Worm (Caenorhabditis elegans) whole organism, L4 larva: Measurements from ENCODE around the gene unc-30.

Experiments
- D1046.2 ChIP-seq: fragments of 200-800 bp; sonication (Bioruptor generic); IDR thresholded peaks from 2 replicates; pipeline ENCODE4 v1.3.6; 2022; ENCODE audit warnings: missing genetic modification characterization, missing compliant biosample characterization
- F37D6.2 ChIP-seq: sonication (generic microtip); optimal IDR thresholded peaks from 2 replicates; lab custom pipeline; 2016; ENCODE audit warnings: mild to moderate bottlenecking, missing genetic modification characterization, missing compliant biosample characterization
- F49E8.2 ChIP-seq: sonication (generic microtip); optimal IDR thresholded peaks from 2 replicates; lab custom pipeline; 2016; ENCODE audit warnings: missing compliant biosample characterization, mild to moderate bottlenecking, missing genetic modification characterization, borderline replicate concordance
- T20F7.1 ChIP-seq: fragments of 200-800 bp; sonication (Bioruptor generic); optimal IDR thresholded peaks from 2 replicates; lab custom pipeline; 2018; ENCODE audit warnings: mild to moderate bottlenecking, missing genetic modification characterization, missing compliant biosample characterization
- T26A8.4 ChIP-seq: fragments of 200-800 bp; sonication (Bioruptor generic); IDR thresholded peaks from 2 replicates; pipeline ENCODE4 v1.3.6; 2022; ENCODE audit warnings: missing genetic modification characterization, missing compliant biosample characterization
- ZK337.2 ChIP-seq: fragments of 200-800 bp; sonication (Bioruptor generic); IDR thresholded peaks from 2 replicates; pipeline ENCODE4 v1.3.6; 2022; ENCODE audit warnings: missing genetic modification reagents, missing genetic modification characterization, missing compliant biosample characterization
- ama-1 ChIP-seq: fragments of 150-350 bp; optimal IDR thresholded peaks from 2 replicates; lab custom pipeline; 2014; ENCODE audit warnings: inconsistent platforms, mixed read lengths
- arid-1 ChIP-seq: fragments of 200-800 bp; sonication (Bioruptor generic); conservative IDR thresholded peaks from 2 replicates; pipeline ENCODE4 v1.3.6; 2022; ENCODE audit warnings: missing genetic modification reagents, missing genetic modification characterization, missing compliant biosample characterization
- ceh-28 ChIP-seq: fragments of 150-350 bp; optimal IDR thresholded peaks from 2 replicates; lab custom pipeline; 2014; ENCODE audit warnings: missing biosample characterization, missing genetic modification reagents, missing genetic modification characterization
- ceh-32 ChIP-seq: sonication (generic microtip); optimal IDR thresholded peaks from 2 replicates; lab custom pipeline; 2016; ENCODE audit warnings: mild to moderate bottlenecking, missing genetic modification characterization, missing compliant biosample characterization; ENCODE audit not compliant: poor library complexity
- ctbp-1 ChIP-seq: fragments of 200-800 bp; sonication (Bioruptor generic); IDR thresholded peaks from 2 replicates; pipeline ENCODE4 v1.3.6; 2022; ENCODE audit warnings: missing genetic modification reagents, missing genetic modification characterization, missing compliant biosample characterization
- daf-16 ChIP-seq, 3 experiments: sonication (generic microtip); optimal IDR thresholded peaks; 2 replicates each; lab custom pipeline; 2016 to 2017; ENCODE audit warnings: missing genetic modification characterization in 3 of 3, missing genetic modification reagents in 3 of 3, mild to moderate bottlenecking in 2 of 3, missing compliant biosample characterization in 2 of 3, missing biosample characterization in 1 of 3, moderate library complexity in 1 of 3
- dve-1 ChIP-seq: sonication (generic microtip); optimal IDR thresholded peaks from 2 replicates; lab custom pipeline; 2017; ENCODE audit warnings: antibody characterized with exemption, mild to moderate bottlenecking, missing genetic modification characterization, missing compliant biosample characterization; ENCODE audit not compliant: insufficient read depth
- fkh-10 ChIP-seq: fragments of 150-350 bp; optimal IDR thresholded peaks from 2 replicates; lab custom pipeline; 2014; ENCODE audit warnings: missing biosample characterization, missing genetic modification reagents, missing genetic modification characterization
- gei-8 ChIP-seq: fragments of 200-800 bp; sonication (Bioruptor generic); optimal IDR thresholded peaks from 2 replicates; lab custom pipeline; 2018; ENCODE audit warnings: mild to moderate bottlenecking, missing genetic modification characterization, missing compliant biosample characterization
- hlh-11 ChIP-seq: fragments of 200-800 bp; sonication (Bioruptor generic); optimal IDR thresholded peaks from 2 replicates; lab custom pipeline; 2018; ENCODE audit warnings: mild to moderate bottlenecking, missing genetic modification characterization, missing compliant biosample characterization
- hmg-1.1 ChIP-seq: fragments of 200-800 bp; sonication (Bioruptor generic); IDR thresholded peaks from 2 replicates; pipeline ENCODE4 v1.3.6; 2022; ENCODE audit warnings: missing genetic modification reagents, missing genetic modification characterization, missing compliant biosample characterization
- lin-13 ChIP-seq: fragments of 150-350 bp; optimal IDR thresholded peaks from 2 replicates; lab custom pipeline; 2014; ENCODE audit warnings: missing biosample characterization, missing genetic modification reagents, missing genetic modification characterization
- lin-29 ChIP-seq: fragments of 200-800 bp; sonication (Bioruptor generic); IDR thresholded peaks from 2 replicates; pipeline ENCODE4 v1.3.6; 2022; ENCODE audit warnings: missing genetic modification reagents, missing genetic modification characterization, missing compliant biosample characterization
- lin-38 ChIP-seq: fragments of 200-800 bp; sonication (Bioruptor generic); IDR thresholded peaks from 2 replicates; pipeline ENCODE4 v1.3.6; 2022; ENCODE audit warnings: missing genetic modification reagents, missing genetic modification characterization, missing compliant biosample characterization
- mdt-29 ChIP-seq: fragments of 200-800 bp; sonication (Bioruptor generic); IDR thresholded peaks from 2 replicates; pipeline ENCODE4 v1.3.6; 2022; ENCODE audit warnings: missing genetic modification reagents, missing genetic modification characterization, missing compliant biosample characterization
- mep-1 ChIP-seq: fragments of 150-350 bp; sonication (generic microtip); optimal IDR thresholded peaks from 3 replicates; lab custom pipeline; 2014; ENCODE audit warnings: missing biosample characterization, missing genetic modification characterization
- mxl-3 ChIP-seq: fragments of 200-800 bp; sonication (Bioruptor generic); optimal IDR thresholded peaks from 2 replicates; lab custom pipeline; 2018; ENCODE audit warnings: mild to moderate bottlenecking, missing genetic modification characterization, missing compliant biosample characterization
- nhr-111 ChIP-seq: fragments of 200-800 bp; sonication (Bioruptor generic); optimal IDR thresholded peaks from 2 replicates; lab custom pipeline; 2018; ENCODE audit warnings: mild to moderate bottlenecking, missing genetic modification characterization, missing compliant biosample characterization
- nhr-41 ChIP-seq: fragments of 200-800 bp; sonication (Bioruptor generic); IDR thresholded peaks from 2 replicates; pipeline ENCODE4 v1.3.6; 2022; ENCODE audit warnings: missing genetic modification reagents, missing genetic modification characterization, missing compliant biosample characterization
- nhr-42 ChIP-seq: fragments of 200-800 bp; sonication (Bioruptor generic); IDR thresholded peaks from 2 replicates; pipeline ENCODE4 v1.3.6; 2022; ENCODE audit warnings: missing genetic modification characterization, missing compliant biosample characterization
- nhr-6 ChIP-seq: fragments of 150-350 bp; optimal IDR thresholded peaks from 2 replicates; lab custom pipeline; 2014; ENCODE audit warnings: missing biosample characterization, missing genetic modification characterization
- nhr-76 ChIP-seq: fragments of 150-350 bp; optimal IDR thresholded peaks from 2 replicates; lab custom pipeline; 2014; ENCODE audit warnings: missing biosample characterization, missing genetic modification characterization
- nhr-77 ChIP-seq: fragments of 150-350 bp; optimal IDR thresholded peaks from 2 replicates; lab custom pipeline; 2014; ENCODE audit warnings: missing biosample characterization, missing genetic modification characterization
- pha-4 ChIP-seq, 2 experiments: fragments of 150-350 bp in 1 of 2; fragments of 200-800 bp in 1 of 2; sonication (Bioruptor generic) in 1 of 2; IDR thresholded peaks in 1 of 2; optimal IDR thresholded peaks in 1 of 2; 2 replicates each; pipeline versions ENCODE4 v1.3.6 to Lab custom; 2014 to 2022; ENCODE audit warnings: missing genetic modification characterization in 2 of 2, missing genetic modification reagents in 2 of 2, missing biosample characterization in 1 of 2, missing compliant biosample characterization in 1 of 2
- php-3 ChIP-seq: fragments of 200-800 bp; sonication (Bioruptor generic); IDR thresholded peaks from 2 replicates; pipeline ENCODE4 v1.3.6; 2022; ENCODE audit warnings: missing genetic modification reagents, missing genetic modification characterization, missing compliant biosample characterization
- saeg-2 ChIP-seq: fragments of 200-800 bp; sonication (Bioruptor generic); IDR thresholded peaks from 2 replicates; pipeline ENCODE4 v1.3.6; 2022; ENCODE audit warnings: missing genetic modification reagents, missing genetic modification characterization, missing compliant biosample characterization
- spr-1 ChIP-seq: sonication (generic microtip); optimal IDR thresholded peaks from 2 replicates; lab custom pipeline; 2016; ENCODE audit warnings: mild to moderate bottlenecking, missing genetic modification characterization, missing compliant biosample characterization

Gene unc-30

DNA sequence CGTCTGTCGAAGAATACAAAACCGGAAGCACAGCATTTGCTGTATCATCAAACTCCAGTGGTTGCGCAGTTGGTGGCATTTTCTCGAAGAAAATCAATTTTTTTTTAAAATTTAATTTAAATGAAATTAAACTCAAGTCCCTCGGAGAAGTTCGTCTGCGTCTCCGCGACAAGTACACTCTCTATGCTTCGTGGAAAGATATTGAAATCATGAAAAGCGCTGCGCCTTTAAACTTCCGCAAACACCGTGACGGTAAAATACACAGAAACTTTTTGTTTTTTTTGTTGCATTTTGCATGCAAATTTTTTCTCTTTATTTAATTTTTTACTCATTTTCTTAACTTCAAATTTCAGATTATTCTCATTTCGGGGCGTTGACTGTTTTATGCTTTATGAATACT, 20.1 kb upstream of the unc-30 start, which contains the start of the genes dli-1, tin-9.2 and exos-4.1 (continued):
- TF ChIP-seq mep-1 (tag; lab: Kevin White, UChicago) = peak; percentile 69
- TF ChIP-seq mdt-29 (GFP tag; lab: Robert Waterston, UW) = no peak
- no peak for TF ChIP-seq ZK337.2 (GFP tag; lab: Robert Waterston, UW)
- TF ChIP-seq pha-4 (GFP tag; IDR thresholded peaks at IDR 0.05; lab: Robert Waterston, UW) = 0 out of 2 replicates have a peak, but pooled peaks have one; percentile 33
- no peak for TF ChIP-seq pha-4 (tag; optimal IDR thresholded peaks at IDR 0.05; lab: Kevin White, UChicago)

DNA sequence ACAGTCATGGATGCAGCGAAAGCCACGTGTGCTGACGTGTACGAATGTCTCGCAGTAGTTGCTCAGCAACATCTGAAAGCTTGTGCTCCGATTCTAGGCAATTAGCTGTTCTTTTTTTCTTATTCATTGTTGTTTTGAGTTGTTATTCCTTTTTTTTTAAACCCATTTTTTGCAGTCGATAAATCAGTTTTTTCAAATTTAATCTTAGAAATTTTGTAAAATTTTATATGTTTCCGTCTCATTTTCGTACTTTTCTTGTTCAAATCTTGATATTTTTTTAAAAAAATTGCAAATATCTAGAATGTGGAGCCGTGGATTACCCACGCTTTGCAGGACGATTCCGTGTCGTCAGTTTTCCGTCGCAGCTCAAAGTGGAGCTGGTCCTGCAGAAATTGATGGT, 18.4 kb upstream of the unc-30 start, which contains the start of gene fask-1:
Gene fask-1 (plus strand): TSS at position 301 of the 400 bp plus-strand sequence.
- TF ChIP-seq lin-38 (GFP tag; lab: Robert Waterston, UW) (0 out of 2 replicates have a peak, but pooled peaks have one; percentile 39), arid-1 (no peak)

DNA sequence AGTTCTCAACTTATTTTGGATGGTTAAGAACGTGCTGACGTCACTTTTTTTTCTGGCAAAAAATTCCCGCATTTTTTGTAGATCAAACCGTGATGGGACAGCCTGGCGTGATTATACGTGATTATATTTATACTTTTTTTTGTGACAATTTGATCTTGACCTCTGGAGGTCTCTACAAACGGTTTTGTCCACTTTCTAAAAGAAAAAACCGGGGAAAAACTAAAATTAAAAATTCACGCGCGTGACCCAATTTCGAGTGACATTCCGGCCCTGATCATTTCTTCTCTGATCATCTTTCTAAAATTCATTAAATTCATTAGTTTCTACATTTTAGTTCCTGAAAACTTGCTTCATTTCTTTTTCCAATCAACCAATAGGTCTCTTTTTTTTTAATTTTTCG, 13.9 kb upstream of the unc-30 start, which contains the start of gene rde-11:
Gene rde-11 (plus strand): TSS at position 301 of the 400 bp plus-strand sequence.
- TF ChIP-seq ctbp-1 (GFP tag; lab: Robert Waterston, UW) = no peak
- TF ChIP-seq gei-8 (GFP tag; lab: Kevin White, UChicago) = no peak
- no peak for TF ChIP-seq ceh-28 (tag; lab: Kevin White, UChicago)
- no peak for TF ChIP-seq php-3 (GFP tag; lab: Robert Waterston, UW)
- TF ChIP-seq saeg-2 = no peak
- TF ChIP-seq T26A8.4 (GFP tag; lab: Robert Waterston, UW) = no peak
- no peak for TF ChIP-seq nhr-42 (GFP tag; lab: Robert Waterston, UW)
- TF ChIP-seq daf-16 (GFP tag; optimal IDR thresholded peaks at IDR 0.05; lab: Kevin White, UChicago) = no peak
- no peak for TF ChIP-seq daf-16 (tag; optimal IDR thresholded peaks at IDR 0.05; lab: Kevin White, UChicago)
- TF ChIP-seq nhr-76 = no peak
- TF ChIP-seq D1046.2 (GFP tag; lab: Robert Waterston, UW) = no peak
- no peak for TF ChIP-seq F49E8.2 (tag; lab: Kevin White, UChicago)
- TF ChIP-seq ama-1 (lab: Kevin White, UChicago) = no peak
- TF ChIP-seq F37D6.2 = no peak
- no peak for TF ChIP-seq spr-1 (tag; lab: Kevin White, UChicago)
- TF ChIP-seq ZK337.2 (GFP tag; lab: Robert Waterston, UW) = no peak
- TF ChIP-seq nhr-41 = no peak
- TF ChIP-seq nhr-77 = no peak
- TF ChIP-seq ceh-32 (tag; lab: Kevin White, UChicago) = no peak

DNA sequence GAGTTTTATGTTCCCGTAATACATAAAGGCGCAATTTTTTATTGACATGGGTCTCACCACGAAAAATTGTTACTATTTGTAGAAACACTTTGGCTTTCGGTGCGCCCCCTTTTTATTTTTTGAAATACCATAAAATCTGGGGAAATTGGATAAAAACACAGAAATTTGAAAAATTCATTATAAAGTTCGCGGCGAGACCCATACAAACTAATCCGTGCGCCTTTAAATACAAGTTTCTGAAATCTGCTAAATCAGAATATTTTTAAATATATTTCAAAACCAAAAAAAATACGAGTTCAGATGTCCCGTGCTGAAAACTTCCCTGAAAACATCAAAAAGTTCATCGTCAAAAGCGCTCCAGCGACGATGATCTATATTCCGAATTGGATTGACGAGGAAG, 11.4 kb upstream of the unc-30 start, which contains the start of gene B0564.2:
Gene B0564.2 (plus strand): TSS at position 301 of the 400 bp plus-strand sequence.
- no peak for TF ChIP-seq mxl-3 (GFP tag; lab: Kevin White, UChicago)
- no peak for TF ChIP-seq lin-29 (GFP tag; lab: Robert Waterston, UW)
- no peak for TF ChIP-seq dve-1 (tag; lab: Kevin White, UChicago)
- TF ChIP-seq hmg-1.1 (GFP tag; lab: Robert Waterston, UW) = no peak
- no peak for TF ChIP-seq hlh-11 (tag; lab: Kevin White, UChicago)
- TF ChIP-seq fkh-10 = no peak
- TF ChIP-seq php-3 (GFP tag; lab: Robert Waterston, UW) = no peak
- TF ChIP-seq nhr-6 = no peak
- no peak for TF ChIP-seq lin-13
- no peak for TF ChIP-seq nhr-111 (GFP tag; lab: Kevin White, UChicago)
- TF ChIP-seq T20F7.1 (GFP tag; lab: Kevin White, UChicago) = no peak
- TF ChIP-seq, all 104 proteins: peak for 0
